Worm (Caenorhabditis elegans) whole organism, L1 larva: ENCODE results near the gene F14B8.6.

Experiments used
- aha-1 ChIP-seq: fragments of 150-350 bp; optimal IDR thresholded peaks from 2 replicates; lab custom pipeline; 2014; ENCODE audit warnings: missing biosample characterization, missing genetic modification characterization
- blmp-1 ChIP-seq: fragments of 150-350 bp; optimal IDR thresholded peaks from 2 replicates; lab custom pipeline; 2014; ENCODE audit warnings: missing biosample characterization, missing genetic modification characterization
- ceh-63 ChIP-seq: fragments of 200-800 bp; sonication (Bioruptor generic); optimal IDR thresholded peaks from 2 replicates; lab custom pipeline; 2018; ENCODE audit warnings: mild to moderate bottlenecking, missing genetic modification characterization, missing compliant biosample characterization
- ceh-88 ChIP-seq: fragments of 200-800 bp; sonication (Bioruptor generic); IDR thresholded peaks from 2 replicates; pipeline ENCODE4 v1.3.6; 2022; ENCODE audit warnings: missing genetic modification characterization, missing compliant biosample characterization
- ces-1 ChIP-seq: fragments of 150-350 bp; optimal IDR thresholded peaks from 2 replicates; lab custom pipeline; 2014; ENCODE audit warnings: missing biosample characterization, missing genetic modification reagents, missing genetic modification characterization
- egl-27 ChIP-seq, 2 experiments: fragments of 150-350 bp in 1 of 2; sonication (generic microtip); optimal IDR thresholded peaks; 3 replicates each; lab custom pipeline; 2017 to 2018; ENCODE audit warnings: missing biosample characterization in 2 of 2, missing genetic modification characterization in 2 of 2, missing genetic modification reagents in 2 of 2
- lin-13 ChIP-seq: fragments of 150-350 bp; optimal IDR thresholded peaks from 2 replicates; lab custom pipeline; 2014; ENCODE audit warnings: missing biosample characterization, missing genetic modification reagents, missing genetic modification characterization
- lsy-2 ChIP-seq, 2 experiments: fragments of 150-350 bp; optimal IDR thresholded peaks; 2 replicates each; lab custom pipeline; 2014; ENCODE audit warnings: missing biosample characterization in 2 of 2, missing genetic modification characterization in 2 of 2
- unc-130 ChIP-seq: fragments of 150-350 bp; optimal IDR thresholded peaks from 2 replicates; lab custom pipeline; 2017; ENCODE audit warnings: missing biosample characterization, missing genetic modification characterization, inconsistent platforms
- unc-86 ChIP-seq: sonication (generic microtip); optimal IDR thresholded peaks from 2 replicates; lab custom pipeline; 2016; ENCODE audit warnings: missing genetic modification characterization, missing compliant biosample characterization
- unc-98 ChIP-seq: fragments of 200-800 bp; sonication (Bioruptor generic); IDR thresholded peaks from 2 replicates; pipeline ENCODE4 v1.3.6; 2022; ENCODE audit warnings: missing genetic modification characterization, missing compliant biosample characterization

DNA sequence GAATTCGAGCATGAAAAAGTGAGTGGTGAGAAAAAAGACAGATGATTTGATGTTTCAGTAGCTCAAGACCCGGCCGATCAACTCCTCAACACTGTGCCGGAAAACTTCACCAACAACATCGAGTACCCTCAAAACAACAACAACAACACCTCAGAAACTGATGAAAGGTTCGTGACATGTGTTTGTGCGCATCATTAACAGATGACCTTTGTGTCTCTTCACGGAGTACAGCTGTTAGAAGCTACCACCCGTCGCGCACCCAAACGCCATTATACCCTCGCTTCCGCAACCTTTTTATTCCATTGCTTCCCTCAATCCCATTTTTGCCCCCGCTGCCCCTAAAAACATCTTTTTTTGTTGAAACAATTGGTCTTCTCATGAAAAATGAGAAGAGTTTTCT is 16.9 kb downstream of the F14B8.6 start:
- no peak for TF ChIP-seq unc-86 (tag; lab: Kevin White, UChicago)
- no peak for TF ChIP-seq lsy-2 (tag; optimal IDR thresholded peaks at IDR 0.05; lab: Kevin White, UChicago)
- TF ChIP-seq unc-98 (GFP tag; lab: Robert Waterston, UW) = no peak
- no peak for TF ChIP-seq blmp-1 (tag; lab: Kevin White, UChicago)
- no peak for TF ChIP-seq unc-130
- no peak for TF ChIP-seq lin-13 (GFP tag; lab: Kevin White, UChicago)
- no peak for TF ChIP-seq ceh-63
- no peak for TF ChIP-seq aha-1 (tag; lab: Kevin White, UChicago)
- no peak for TF ChIP-seq ces-1 (GFP tag; lab: Kevin White, UChicago)
- TF ChIP-seq egl-27 (tag; optimal IDR thresholded peaks at IDR 0.05; lab: Kevin White, UChicago) = no peak
- TF ChIP-seq ceh-88 (GFP tag; lab: Robert Waterston, UW) = no peak
